Worm (Caenorhabditis elegans): ENCODE measurements around the gene F38E9.4.
"Not testable (repeated sequence)": the region's sequence is repeated elsewhere in the genome, so short reads cannot be mapped to it uniquely, and the experiment has no call there.

F38E9.4 gene

DNA sequence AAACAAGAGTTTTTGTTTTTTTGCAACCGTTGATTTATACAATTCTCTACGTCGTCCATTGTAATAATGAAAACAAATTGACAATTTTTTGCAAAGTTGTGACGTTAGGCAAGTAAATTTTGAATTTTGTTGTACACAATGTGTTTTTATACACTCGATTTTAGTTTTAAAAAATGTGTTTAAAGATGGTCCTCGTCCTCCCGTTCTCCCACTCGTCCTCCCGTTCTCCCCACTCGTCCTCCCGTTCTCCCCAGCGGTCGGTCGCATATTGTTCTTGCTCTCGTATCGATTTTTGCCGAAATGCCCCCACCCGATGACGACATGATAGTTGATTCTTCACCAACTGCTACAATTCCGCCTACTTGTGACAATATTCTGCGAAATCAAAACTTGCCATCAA, at the start of gene F38E9.4:
TSS of gene F38E9.4 (plus strand) at position 301 of the 400 bp plus-strand sequence.
- TF ChIP-seq him-1, W03F9.2, dao-5 (tag; optimal IDR thresholded peaks at IDR 0.05): not testable (repeated sequence)

DNA sequence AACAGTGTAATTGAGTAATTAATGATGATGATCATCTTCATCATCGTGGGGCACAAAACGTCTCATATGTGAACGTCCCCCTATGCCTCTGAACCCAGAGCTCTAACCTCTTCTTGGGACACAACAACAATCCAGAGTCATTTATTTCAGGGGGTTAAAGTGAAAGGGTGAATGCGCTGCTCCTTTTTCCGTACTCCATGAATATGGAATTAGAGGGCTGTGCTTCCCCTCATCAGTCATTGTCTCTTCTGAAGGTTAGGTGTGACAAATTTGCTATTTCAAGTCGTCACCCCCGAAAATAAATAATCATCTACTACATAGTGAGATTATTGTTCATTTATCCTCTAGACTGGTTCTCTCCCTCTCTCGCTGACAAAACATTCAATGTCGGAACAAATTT, 49.4 kb upstream of the F38E9.4 start:
- TF ChIP-seq dao-5 (tag; optimal IDR thresholded peaks at IDR 0.05) (no peak), W03F9.2 (tag; optimal IDR thresholded peaks at IDR 0.05) (no peak), him-1 (tag; optimal IDR thresholded peaks at IDR 0.05) (no peak)

ce11 chrX:16402787-16403186, 49.0 kb upstream of the F38E9.4 start:
- TF ChIP-seq W03F9.2 (tag; optimal IDR thresholded peaks at IDR 0.05) (no peak), dao-5 (tag; optimal IDR thresholded peaks at IDR 0.05) (no peak)

ce11 chrX:16403424-16403823, 48.3 kb upstream of the F38E9.4 start:
- no peak for TF ChIP-seq W03F9.2 (tag; optimal IDR thresholded peaks at IDR 0.05)
- TF ChIP-seq him-1 (tag; optimal IDR thresholded peaks at IDR 0.05): no peak
- TF ChIP-seq dao-5 (tag; optimal IDR thresholded peaks at IDR 0.05): no peak

- TF ChIP-seq W03F9.2 (tag; optimal IDR thresholded peaks at IDR 0.05) (peak; percentile 3), dao-5 (tag; optimal IDR thresholded peaks at IDR 0.05) (no peak)
Measured at ce11 chrX:16404815-16405214, 46.9 kb upstream of the F38E9.4 start.

DNA sequence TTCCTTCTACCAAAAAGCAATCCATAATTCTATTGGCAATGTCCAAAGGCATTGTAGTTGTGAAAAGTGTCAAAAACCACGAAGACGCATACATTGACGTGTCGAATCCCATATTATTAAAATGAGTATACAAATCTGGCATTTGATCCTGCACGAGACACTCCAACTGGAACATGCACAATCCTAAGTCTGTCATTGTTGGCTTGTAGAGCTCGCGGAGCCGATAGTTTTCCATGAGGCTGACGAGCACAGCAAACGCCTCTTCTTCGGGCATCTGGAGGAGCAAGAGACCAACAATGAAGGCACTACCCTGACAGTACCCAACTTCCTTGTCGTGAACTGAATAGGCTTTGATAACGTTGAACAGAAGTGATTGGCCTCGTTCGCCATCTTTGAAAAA, 45.1 kb upstream of the F38E9.4 start:
- TF ChIP-seq W03F9.2 (tag; optimal IDR thresholded peaks at IDR 0.05) (no peak), him-1 (tag; optimal IDR thresholded peaks at IDR 0.05) (no peak), dao-5 (tag; optimal IDR thresholded peaks at IDR 0.05) (no peak)

ce11 chrX:16409220-16409619, 42.5 kb upstream of the F38E9.4 start:
- no peak for TF ChIP-seq dao-5 (tag; optimal IDR thresholded peaks at IDR 0.05)
- TF ChIP-seq him-1 (tag; optimal IDR thresholded peaks at IDR 0.05): no peak
- TF ChIP-seq W03F9.2 (tag; optimal IDR thresholded peaks at IDR 0.05): no peak

DNA sequence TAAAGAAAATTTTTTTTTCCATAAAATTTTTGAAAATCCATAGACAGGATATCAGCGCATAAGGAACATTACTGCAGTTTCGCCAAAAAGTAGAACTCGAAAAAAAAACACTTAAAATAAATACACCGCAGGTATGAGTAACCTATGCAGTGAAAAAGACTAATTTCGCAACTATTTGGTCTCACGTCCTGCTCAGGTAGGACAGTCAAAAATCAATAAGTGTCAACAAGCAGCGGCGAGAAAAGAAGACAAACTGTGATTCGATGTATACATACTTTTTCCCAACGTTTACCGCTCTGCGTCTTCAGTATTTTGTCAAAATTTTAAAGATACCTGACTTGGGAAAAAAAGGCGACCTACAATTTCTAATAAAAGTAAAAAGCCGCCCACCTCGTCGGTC, 39.8 kb upstream of the F38E9.4 start:
- no peak for TF ChIP-seq him-1 (tag; optimal IDR thresholded peaks at IDR 0.05)
- no peak for TF ChIP-seq W03F9.2 (tag; optimal IDR thresholded peaks at IDR 0.05)

DNA sequence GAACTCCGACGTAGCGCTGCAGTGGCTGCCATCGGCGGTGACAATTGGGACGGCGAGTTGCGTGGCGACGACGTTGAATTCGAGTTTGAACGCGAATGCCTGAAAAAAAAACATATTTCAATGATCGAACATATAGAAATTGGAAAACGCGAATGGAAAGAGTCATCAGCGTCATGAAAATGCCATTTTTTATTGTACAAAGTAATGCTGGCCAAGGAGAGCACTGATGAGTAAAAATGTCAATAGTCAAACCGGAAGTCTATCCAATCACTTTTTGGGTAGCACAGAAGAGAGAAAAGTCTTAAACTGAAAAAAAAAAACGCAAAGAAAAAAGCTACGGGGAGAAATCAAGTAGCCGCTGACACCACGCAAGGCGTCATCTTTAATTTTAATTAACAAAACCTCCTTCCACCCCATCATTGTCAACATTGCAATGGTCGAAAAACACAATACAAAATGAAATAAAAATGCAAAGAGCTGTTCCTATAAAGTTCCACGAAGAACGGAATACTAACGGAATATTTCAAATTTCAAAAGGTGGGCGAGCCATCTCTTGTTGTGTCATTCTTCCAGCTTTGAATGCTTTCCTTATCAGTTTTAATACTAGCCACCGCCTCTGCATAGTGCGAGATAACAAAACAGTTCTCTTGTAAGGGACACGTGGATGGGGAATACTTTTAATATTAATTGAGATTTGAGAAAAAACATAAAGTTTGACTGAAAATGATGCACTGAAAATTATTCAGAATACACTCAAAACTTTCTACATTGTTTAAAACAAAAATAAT, 38.3 kb upstream of the F38E9.4 start:
- TF ChIP-seq W03F9.2 (tag; optimal IDR thresholded peaks at IDR 0.05): no peak
- TF ChIP-seq dao-5 (tag; optimal IDR thresholded peaks at IDR 0.05): no peak
- TF ChIP-seq him-1 (tag; optimal IDR thresholded peaks at IDR 0.05): no peak

- TF ChIP-seq dao-5 (tag; optimal IDR thresholded peaks at IDR 0.05) (no peak), W03F9.2 (tag; optimal IDR thresholded peaks at IDR 0.05) (no peak), him-1 (tag; optimal IDR thresholded peaks at IDR 0.05) (no peak)
Measured at ce11 chrX:16414572-16414971, 37.2 kb upstream of the F38E9.4 start.

- TF ChIP-seq him-1 (tag; optimal IDR thresholded peaks at IDR 0.05): no peak
- TF ChIP-seq dao-5 (tag; optimal IDR thresholded peaks at IDR 0.05): no peak
- TF ChIP-seq W03F9.2 (tag; optimal IDR thresholded peaks at IDR 0.05): no peak
Measured at ce11 chrX:16416790-16417330, 34.9 kb upstream of the F38E9.4 start, which contains the start of gene eat-17. Gene eat-17, minus strand, starts transcription at chrX:16416840.

DNA sequence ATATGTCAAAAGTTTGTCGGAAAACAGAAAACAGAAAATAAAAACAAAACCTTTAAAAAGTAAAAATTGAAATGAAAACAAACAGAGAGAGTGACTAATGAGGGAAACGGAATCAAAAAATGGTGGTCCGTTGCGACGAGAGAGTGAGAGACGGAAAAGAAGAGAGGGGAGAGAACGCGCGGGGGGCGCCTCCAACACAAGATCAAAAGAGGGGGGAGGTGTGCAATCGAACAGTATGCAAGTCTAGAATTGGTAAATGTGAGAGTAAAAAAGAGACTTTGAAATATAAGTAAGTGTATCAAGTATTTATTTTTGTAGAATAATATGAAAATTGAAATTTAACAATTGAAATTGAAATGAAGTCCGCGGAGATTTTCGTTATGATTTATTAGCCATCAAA, 33.3 kb upstream of the F38E9.4 start:
- TF ChIP-seq him-1 (tag; optimal IDR thresholded peaks at IDR 0.05) (no peak), dao-5 (tag; optimal IDR thresholded peaks at IDR 0.05) (no peak), W03F9.2 (tag; optimal IDR thresholded peaks at IDR 0.05) (no peak)

ce11 chrX:16432143-16432542, 19.6 kb upstream of the F38E9.4 start, which contains the start of gene F38E9.6:
Gene F38E9.6, plus strand, starts transcription at chrX:16432443.
- no peak for TF ChIP-seq W03F9.2 (tag; optimal IDR thresholded peaks at IDR 0.05)
- no peak for TF ChIP-seq dao-5 (tag; optimal IDR thresholded peaks at IDR 0.05)
- no peak for TF ChIP-seq him-1 (tag; optimal IDR thresholded peaks at IDR 0.05)

DNA sequence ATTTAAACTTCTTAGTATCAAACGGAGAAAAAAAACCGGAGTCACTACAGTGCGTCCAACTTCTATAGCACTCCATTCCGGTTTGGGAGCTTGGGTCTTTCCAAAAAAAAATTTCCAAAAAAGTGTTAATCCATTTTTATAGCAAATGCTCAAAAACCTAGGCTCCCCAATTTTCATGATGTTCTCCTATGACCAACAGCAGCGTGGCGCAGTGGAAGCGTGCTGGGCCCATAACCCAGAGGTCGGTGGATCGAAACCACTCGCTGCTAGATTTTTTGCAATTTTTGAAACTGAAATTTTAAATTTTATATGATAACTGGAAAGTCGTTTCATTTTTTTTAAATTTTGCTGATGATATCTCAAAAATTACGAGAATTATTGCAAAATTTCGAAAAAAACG, 10.8 kb upstream of the F38E9.4 start:
- TF ChIP-seq him-1 (tag; optimal IDR thresholded peaks at IDR 0.05) (no peak), W03F9.2 (tag; optimal IDR thresholded peaks at IDR 0.05) (no peak), dao-5 (tag; optimal IDR thresholded peaks at IDR 0.05) (no peak)

DNA sequence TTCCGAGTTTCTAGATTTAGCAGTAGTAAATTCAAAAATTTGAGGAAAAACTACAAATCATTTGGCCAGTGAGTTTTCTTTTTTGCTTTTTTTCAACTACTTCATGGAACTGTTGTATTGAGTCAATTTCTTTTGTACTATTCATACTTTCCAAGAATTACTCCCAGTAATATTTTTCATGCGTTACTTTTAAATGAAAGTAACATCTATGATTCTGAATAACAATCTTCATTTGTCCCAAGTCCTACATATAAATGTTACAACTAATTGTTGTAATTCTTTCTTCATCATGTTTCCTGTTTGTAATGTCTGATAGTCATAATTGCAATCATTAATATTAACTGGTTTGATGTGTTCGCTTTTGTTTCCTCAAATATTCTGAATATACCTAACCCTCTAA, 8.1 kb upstream of the F38E9.4 start:
- TF ChIP-seq W03F9.2 (tag; optimal IDR thresholded peaks at IDR 0.05) (no peak), dao-5 (tag; optimal IDR thresholded peaks at IDR 0.05) (no peak), him-1 (tag; optimal IDR thresholded peaks at IDR 0.05) (no peak)

All from whole organism, L4/young adult.